Worm (Caenorhabditis elegans): ENCODE measurements around the gene rpl-7A.
"Not testable (repeated sequence)": the region's sequence is repeated elsewhere in the genome, so short reads cannot be mapped to it uniquely, and the experiment has no call there.

rpl-7A gene

ce11 chrIV:4348146-4348545 is 42.2 kb downstream of the rpl-7A start, which contains the start of gene W03B1.5:
Gene W03B1.5, plus strand, starts transcription at chrIV:4348446.
- not testable (repeated sequence) for TF ChIP-seq F13H6.1, lim-6, nfya-1 (tag; optimal IDR thresholded peaks at IDR 0.05)

DNA sequence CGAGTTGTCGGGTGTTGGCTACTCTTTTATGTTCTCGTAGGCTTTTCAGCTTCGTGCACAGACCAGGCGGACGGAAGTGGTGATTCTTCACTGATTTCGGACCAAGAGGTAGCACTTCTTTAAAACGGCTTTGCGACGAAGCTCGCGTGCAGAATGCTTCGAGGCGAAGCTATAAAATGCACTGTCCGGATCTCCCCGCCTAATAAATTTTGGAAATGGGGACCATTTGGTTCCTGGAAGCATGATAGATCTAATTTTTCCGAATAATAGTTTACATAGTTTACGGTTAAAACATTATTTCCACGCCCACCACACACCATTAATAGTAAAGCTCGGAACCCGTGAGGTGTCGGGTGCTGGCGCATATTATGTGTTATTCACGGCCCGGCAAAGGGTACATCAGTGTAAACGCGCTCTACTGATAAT is 42.8 kb downstream of the rpl-7A start:
- TF ChIP-seq fax-1 (tag; optimal IDR thresholded peaks at IDR 0.05) (no peak), ahr-1 (tag; optimal IDR thresholded peaks at IDR 0.05) (no peak), fkh-10 (GFP tag; optimal IDR thresholded peaks at IDR 0.05) (no peak), pat-9 (tag; optimal IDR thresholded peaks at IDR 0.05) (no peak), unc-55 (GFP tag; optimal IDR thresholded peaks at IDR 0.05) (no peak), ceh-2 (tag; optimal IDR thresholded peaks at IDR 0.05) (no peak), C38D4.7 (GFP tag; optimal IDR thresholded peaks at IDR 0.05) (no peak), fkh-6 (tag; optimal IDR thresholded peaks at IDR 0.05) (no peak), pha-2 (tag; optimal IDR thresholded peaks at IDR 0.05) (no peak), syd-9 (tag; optimal IDR thresholded peaks at IDR 0.05) (no peak), odd-2 (tag; optimal IDR thresholded peaks at IDR 0.05) (no peak), hlh-30 (tag; optimal IDR thresholded peaks at IDR 0.05; ENCODE audit: insufficient read depth) (no peak), ceh-45 (GFP tag; IDR thresholded peaks at IDR 0.05) (no peak), dmd-4 (tag; optimal IDR thresholded peaks at IDR 0.05; ENCODE audit: borderline replicate concordance) (no peak), Y22D7AL.16 (tag; optimal IDR thresholded peaks at IDR 0.05) (no peak), lim-6 (tag; optimal IDR thresholded peaks at IDR 0.05) (no peak), nhr-232 (tag; optimal IDR thresholded peaks at IDR 0.05) (no peak), tbx-2 (tag; optimal IDR thresholded peaks at IDR 0.05) (no peak), npax-4 (tag; optimal IDR thresholded peaks at IDR 0.05) (no peak)

DNA sequence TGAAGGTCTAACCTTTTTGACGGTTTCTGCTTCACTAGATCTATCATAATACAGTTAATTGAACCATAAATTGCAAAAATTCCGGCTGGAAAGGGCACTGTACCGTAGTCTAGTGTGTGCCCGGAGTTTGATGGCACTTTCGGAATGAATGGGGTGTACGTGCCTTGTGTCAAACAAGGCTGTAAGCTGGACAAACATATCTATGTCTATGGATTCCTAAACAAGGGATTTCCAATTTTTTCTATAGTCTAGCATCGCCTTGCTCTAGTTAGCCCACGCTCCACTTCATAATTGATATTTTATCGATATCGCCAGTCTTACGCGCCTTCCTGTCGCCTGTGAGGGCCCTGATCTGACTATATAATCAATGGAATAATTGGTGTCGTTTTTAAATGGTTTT is 43.9 kb downstream of the rpl-7A start, which contains the start of gene oac-52:
Gene oac-52, minus strand, starts transcription at position 101 of the 400 bp plus-strand sequence.
- TF ChIP-seq odd-2 (tag; optimal IDR thresholded peaks at IDR 0.05) (no peak), madf-2 (tag; optimal IDR thresholded peaks at IDR 0.05) (no peak), tbx-7 (tag; optimal IDR thresholded peaks at IDR 0.05) (no peak), unc-86 (tag; optimal IDR thresholded peaks at IDR 0.05) (no peak), hlh-13 (GFP tag; optimal IDR thresholded peaks at IDR 0.05) (no peak), lim-6 (tag; optimal IDR thresholded peaks at IDR 0.05) (no peak), T23F11.4 (GFP tag; optimal IDR thresholded peaks at IDR 0.05) (no peak), hlh-30 (tag; optimal IDR thresholded peaks at IDR 0.05; ENCODE audit: insufficient read depth) (no peak), unc-42 (tag; optimal IDR thresholded peaks at IDR 0.05) (no peak), fkh-10 (GFP tag; optimal IDR thresholded peaks at IDR 0.05) (no peak), elt-2 (tag; optimal IDR thresholded peaks at IDR 0.05) (no peak), ceh-31 (tag; optimal IDR thresholded peaks at IDR 0.05) (no peak), unc-3 (GFP tag; conservative IDR thresholded peaks at IDR 0.05) (no peak), unc-3 (tag; optimal IDR thresholded peaks at IDR 0.05) (no peak), syd-9 (tag; optimal IDR thresholded peaks at IDR 0.05) (no peak), ceh-24 (tag; optimal IDR thresholded peaks at IDR 0.05) (no peak), pha-4 (tag; optimal IDR thresholded peaks at IDR 0.05) (no peak), pat-9 (tag; optimal IDR thresholded peaks at IDR 0.05) (no peak), pqm-1 (tag; optimal IDR thresholded peaks at IDR 0.05) (no peak)

ce11 chrIV:4344828-4345227 is 45.6 kb downstream of the rpl-7A start:
- TF ChIP-seq Y22D7AL.16 (tag; optimal IDR thresholded peaks at IDR 0.05), result no peak
- no peak for TF ChIP-seq tbx-7 (tag; optimal IDR thresholded peaks at IDR 0.05)
- no peak for TF ChIP-seq gmeb-2 (tag; optimal IDR thresholded peaks at IDR 0.05)

Data from whole organism, late embryonic.